Worm (Caenorhabditis elegans) whole organism, mixed stage, embryonic: ENCODE data around the gene cul-6.

Source experiments
- M03D4.4 ChIP-seq: sonication (generic microtip); optimal IDR thresholded peaks from 2 replicates; lab custom pipeline; 2017; ENCODE audit warnings: mild to moderate bottlenecking, missing genetic modification characterization, missing compliant biosample characterization
- ceh-39 ChIP-seq: fragments of 150-350 bp; optimal IDR thresholded peaks from 2 replicates; lab custom pipeline; 2014; ENCODE audit warnings: missing biosample characterization, missing genetic modification characterization
- ceh-43 ChIP-seq: fragments of 200-800 bp; sonication (Bioruptor generic); optimal IDR thresholded peaks from 2 replicates; lab custom pipeline; 2018; ENCODE audit warnings: mild to moderate bottlenecking, missing genetic modification characterization, moderate library complexity, missing compliant biosample characterization
- ceh-83 ChIP-seq: fragments of 200-800 bp; sonication (Bioruptor generic); optimal IDR thresholded peaks from 2 replicates; lab custom pipeline; 2018; ENCODE audit warnings: mild to moderate bottlenecking, missing genetic modification characterization, missing compliant biosample characterization
- ces-1 ChIP-seq: fragments of 150-350 bp; optimal IDR thresholded peaks from 2 replicates; lab custom pipeline; 2014; ENCODE audit warnings: missing biosample characterization, missing genetic modification reagents, missing genetic modification characterization
- cnd-1 ChIP-seq: fragments of 200-800 bp; sonication (Bioruptor generic); optimal IDR thresholded peaks from 2 replicates; lab custom pipeline; 2018; ENCODE audit warnings: mild to moderate bottlenecking, missing genetic modification characterization, missing compliant biosample characterization
- drap-1 ChIP-seq: fragments of 200-800 bp; sonication (Bioruptor generic); optimal IDR thresholded peaks from 3 replicates; lab custom pipeline; 2018; ENCODE audit warnings: mild to moderate bottlenecking, missing genetic modification characterization, missing compliant biosample characterization
- elt-1 ChIP-seq: sonication (generic microtip); optimal IDR thresholded peaks from 2 replicates; lab custom pipeline; 2017; ENCODE audit warnings: missing genetic modification characterization, mild to moderate bottlenecking, missing compliant biosample characterization, antibody characterized with exemption, moderate library complexity, borderline replicate concordance; ENCODE audit not compliant: insufficient read depth
- flh-1 ChIP-seq: fragments of 200-800 bp; sonication (Bioruptor generic); optimal IDR thresholded peaks from 2 replicates; lab custom pipeline; 2018; ENCODE audit warnings: mild to moderate bottlenecking, missing genetic modification characterization, moderate library complexity, missing compliant biosample characterization
- ham-2 ChIP-seq: fragments of 200-800 bp; sonication (Bioruptor generic); optimal IDR thresholded peaks from 2 replicates; lab custom pipeline; 2018; ENCODE audit warnings: mild to moderate bottlenecking, missing genetic modification characterization, missing compliant biosample characterization
- hlh-1 ChIP-seq: fragments of 150-350 bp; optimal IDR thresholded peaks from 2 replicates; lab custom pipeline; 2014; ENCODE audit warnings: missing biosample characterization, missing genetic modification reagents, missing genetic modification characterization
- lin-13 ChIP-seq: fragments of 150-350 bp; optimal IDR thresholded peaks from 2 replicates; lab custom pipeline; 2014; ENCODE audit warnings: missing biosample characterization, missing genetic modification characterization
- lin-32 ChIP-seq: fragments of 200-800 bp; sonication (Bioruptor generic); optimal IDR thresholded peaks from 2 replicates; lab custom pipeline; 2018; ENCODE audit warnings: mild to moderate bottlenecking, missing genetic modification characterization, missing compliant biosample characterization
- lsy-2 ChIP-seq: fragments of 150-350 bp; optimal IDR thresholded peaks from 2 replicates; lab custom pipeline; 2014; ENCODE audit warnings: missing biosample characterization, missing genetic modification characterization
- mab-5 ChIP-seq: fragments of 150-350 bp; optimal IDR thresholded peaks from 2 replicates; lab custom pipeline; 2014; ENCODE audit warnings: missing biosample characterization, missing genetic modification characterization
- mep-1 ChIP-seq: fragments of 150-350 bp; optimal IDR thresholded peaks from 2 replicates; lab custom pipeline; 2017; ENCODE audit warnings: missing biosample characterization, missing genetic modification reagents, missing genetic modification characterization, inconsistent platforms
- nhr-12 ChIP-seq: fragments of 150-350 bp; optimal IDR thresholded peaks from 2 replicates; lab custom pipeline; 2014; ENCODE audit warnings: missing biosample characterization, missing genetic modification characterization
- nhr-2 ChIP-seq: fragments of 150-350 bp; optimal IDR thresholded peaks from 2 replicates; lab custom pipeline; 2014; ENCODE audit warnings: missing biosample characterization, missing genetic modification characterization
- nhr-237 ChIP-seq: fragments of 150-350 bp; optimal IDR thresholded peaks from 2 replicates; lab custom pipeline; 2014; ENCODE audit warnings: missing biosample characterization, missing genetic modification characterization
- nhr-28 ChIP-seq: fragments of 150-350 bp; optimal IDR thresholded peaks from 2 replicates; lab custom pipeline; 2014; ENCODE audit warnings: missing biosample characterization, missing genetic modification characterization
- nhr-76 ChIP-seq: sonication (generic microtip); optimal IDR thresholded peaks from 2 replicates; lab custom pipeline; 2017; ENCODE audit warnings: missing biosample characterization, missing genetic modification characterization
- pha-4 ChIP-seq: fragments of 150-350 bp; optimal IDR thresholded peaks from 2 replicates; lab custom pipeline; 2018; ENCODE audit warnings: missing biosample characterization, missing genetic modification reagents, missing genetic modification characterization
- sem-2 ChIP-seq: fragments of 200-800 bp; sonication (Bioruptor generic); optimal IDR thresholded peaks from 2 replicates; lab custom pipeline; 2018; ENCODE audit warnings: mild to moderate bottlenecking, missing genetic modification characterization, missing compliant biosample characterization
- snpc-4 ChIP-seq: fragments of 150-350 bp; optimal IDR thresholded peaks from 2 replicates; lab custom pipeline; 2014; ENCODE audit warnings: missing biosample characterization, missing genetic modification characterization
- sptf-1 ChIP-seq: sonication (generic microtip); optimal IDR thresholded peaks from 2 replicates; lab custom pipeline; 2017; ENCODE audit warnings: mild to moderate bottlenecking, missing genetic modification characterization, moderate library complexity, missing compliant biosample characterization
- tbx-8 ChIP-seq: fragments of 200-800 bp; sonication (Bioruptor generic); optimal IDR thresholded peaks from 2 replicates; lab custom pipeline; 2018; ENCODE audit warnings: mild to moderate bottlenecking, missing genetic modification characterization, moderate library complexity, missing compliant biosample characterization
- unc-120 ChIP-seq: sonication (generic microtip); optimal IDR thresholded peaks from 2 replicates; lab custom pipeline; 2017; ENCODE audit warnings: missing genetic modification characterization, missing compliant biosample characterization; ENCODE audit not compliant: poor library complexity, severe bottlenecking
- unc-39 ChIP-seq: fragments of 150-350 bp; optimal IDR thresholded peaks from 2 replicates; lab custom pipeline; 2014; ENCODE audit warnings: missing biosample characterization, missing genetic modification characterization
- unc-62 ChIP-seq: fragments of 150-350 bp; optimal IDR thresholded peaks from 2 replicates; lab custom pipeline; 2014; ENCODE audit warnings: missing biosample characterization, missing genetic modification reagents, missing genetic modification characterization

cul-6 gene

ce11 chrIV:12615122-12615745 is 25.0 kb upstream of the cul-6 start:
- peak; percentile 22 for TF ChIP-seq lin-32
- no peak for TF ChIP-seq nhr-237 (tag; lab: Kevin White, UChicago)
- TF ChIP-seq lsy-2: no peak
- peak; percentile 66 for TF ChIP-seq M03D4.4 (tag; lab: Kevin White, UChicago)
- TF ChIP-seq cnd-1 (tag; lab: Kevin White, UChicago): peak; percentile 50
- peak; percentile 73 for TF ChIP-seq unc-62 (GFP tag; lab: Kevin White, UChicago)
- TF ChIP-seq hlh-1 (tag; lab: Kevin White, UChicago): peak; percentile 97
- TF ChIP-seq unc-120 (tag; lab: Kevin White, UChicago): peak; percentile 90
- no peak for TF ChIP-seq lin-13 (tag; lab: Kevin White, UChicago)
- peak; percentile 10 for TF ChIP-seq nhr-2 (tag; lab: Kevin White, UChicago)
- TF ChIP-seq, all 35 proteins: peak for 7

DNA sequence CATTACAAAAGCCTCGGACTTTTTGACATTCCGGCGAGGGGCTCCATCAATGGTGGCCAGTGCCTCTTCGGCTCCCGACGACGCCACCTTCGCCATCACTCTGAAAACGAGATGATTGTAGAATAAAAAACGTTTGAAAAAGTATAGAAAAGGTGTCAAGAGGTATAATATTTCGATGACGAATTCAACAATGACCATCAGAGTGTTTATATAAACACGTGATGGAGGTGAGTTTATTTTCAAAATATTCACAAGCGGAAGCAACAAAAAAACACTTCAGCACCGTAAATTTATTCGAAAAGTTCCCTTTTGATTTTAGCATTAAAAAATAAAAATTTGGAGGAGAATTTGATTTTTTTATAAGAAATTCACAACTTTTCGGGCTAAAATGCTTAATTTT is 24.4 kb upstream of the cul-6 start, which contains the start of gene efa-6:
efa-6 (minus strand) TSS at position 101 of the 400 bp plus-strand sequence.
- TF ChIP-seq sptf-1 (tag; lab: Kevin White, UChicago): no peak
- no peak for TF ChIP-seq elt-1 (tag; lab: Kevin White, UChicago)
- TF ChIP-seq hlh-1 (tag; lab: Kevin White, UChicago): no peak
- TF ChIP-seq drap-1 (GFP tag; lab: Kevin White, UChicago): no peak
- TF ChIP-seq nhr-237 (tag; lab: Kevin White, UChicago): no peak
- TF ChIP-seq unc-39 (tag; lab: Kevin White, UChicago): no peak
- TF ChIP-seq nhr-2 (tag; lab: Kevin White, UChicago): no peak
- TF ChIP-seq nhr-28 (tag; lab: Kevin White, UChicago): no peak
- no peak for TF ChIP-seq ham-2 (GFP tag; lab: Kevin White, UChicago)
- no peak for TF ChIP-seq sem-2 (GFP tag; lab: Kevin White, UChicago)
- no peak for TF ChIP-seq flh-1 (GFP tag; lab: Kevin White, UChicago)
- TF ChIP-seq, all 35 proteins: peak for 0

DNA sequence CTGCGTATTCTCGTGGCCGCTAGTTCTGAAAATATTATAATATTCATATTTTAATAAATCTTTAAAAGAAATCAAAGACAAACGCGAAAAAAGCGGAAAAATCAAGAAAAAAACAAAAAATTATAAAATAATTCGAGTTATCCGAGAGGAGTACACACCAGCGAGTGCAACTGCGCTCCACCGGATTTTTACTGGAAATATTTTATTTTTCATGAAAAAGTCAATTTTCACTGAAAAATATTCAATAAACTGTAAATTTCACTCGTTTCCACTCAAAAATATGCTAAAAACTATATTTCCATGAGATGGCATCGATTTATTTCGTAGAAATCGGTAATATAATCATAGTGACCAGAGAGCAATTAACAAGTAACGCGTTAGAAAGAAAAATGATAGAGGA is 15.2 kb upstream of the cul-6 start, which contains the start of gene Y55D9A.2:
Y55D9A.2 (minus strand) TSS at position 31 of the 400 bp plus-strand sequence.
- TF ChIP-seq ces-1 (GFP tag; lab: Kevin White, UChicago): peak; percentile 52
- no peak for TF ChIP-seq flh-1 (GFP tag; lab: Kevin White, UChicago)
- no peak for TF ChIP-seq nhr-76 (tag; lab: Kevin White, UChicago)
- peak; percentile 2 for TF ChIP-seq sptf-1 (tag; lab: Kevin White, UChicago)
- no peak for TF ChIP-seq nhr-237 (tag; lab: Kevin White, UChicago)
- TF ChIP-seq mab-5 (tag; lab: Kevin White, UChicago): no peak
- TF ChIP-seq cnd-1 (tag; lab: Kevin White, UChicago): no peak
- no peak for TF ChIP-seq unc-120 (tag; lab: Kevin White, UChicago)
- TF ChIP-seq elt-1 (tag; lab: Kevin White, UChicago): no peak
- no peak for TF ChIP-seq hlh-1 (tag; lab: Kevin White, UChicago)
- no peak for TF ChIP-seq lin-13 (tag; lab: Kevin White, UChicago)
- peak; percentile 3 for TF ChIP-seq ceh-39
- TF ChIP-seq unc-39 (tag; lab: Kevin White, UChicago): no peak
- no peak for TF ChIP-seq nhr-12
- TF ChIP-seq tbx-8 (GFP tag; lab: Kevin White, UChicago): no peak
- no peak for TF ChIP-seq pha-4 (tag; lab: Kevin White, UChicago)
- TF ChIP-seq unc-62 (GFP tag; lab: Kevin White, UChicago): no peak

DNA sequence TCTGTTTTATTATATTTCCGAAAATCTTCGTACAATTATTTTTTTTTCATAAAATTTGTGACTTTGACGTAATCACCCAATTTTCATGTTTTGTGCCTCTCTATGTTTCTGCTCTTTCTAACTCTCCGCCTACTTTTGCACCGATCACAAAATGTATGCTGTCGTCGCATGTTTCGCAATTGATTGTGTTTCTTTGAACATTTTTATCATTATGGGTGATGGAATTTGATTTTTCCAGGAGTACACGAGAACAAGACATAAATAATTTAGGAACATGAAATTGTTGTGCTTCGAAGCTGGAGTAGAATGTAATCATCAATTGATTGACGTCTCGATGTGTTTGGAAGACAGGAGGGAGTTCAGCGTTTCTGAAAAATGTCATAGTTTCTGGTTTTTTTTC is 10.7 kb upstream of the cul-6 start:
- TF ChIP-seq flh-1 (GFP tag; lab: Kevin White, UChicago) (no peak), ces-1 (GFP tag; lab: Kevin White, UChicago) (no peak), ham-2 (GFP tag; lab: Kevin White, UChicago) (no peak), ceh-43 (GFP tag; lab: Kevin White, UChicago) (no peak), lin-32 (no peak), nhr-12 (no peak), drap-1 (GFP tag; lab: Kevin White, UChicago) (no peak), snpc-4 (tag; lab: Kevin White, UChicago) (no peak), nhr-28 (tag; lab: Kevin White, UChicago) (no peak), ceh-83 (GFP tag; lab: Kevin White, UChicago) (no peak), ceh-39 (no peak), mep-1 (tag; lab: Kevin White, UChicago) (no peak)
